Worm (Caenorhabditis elegans) whole organism, L4 larva: Measurements from ENCODE around the gene ndub-5.

Source experiments
- D1046.2 ChIP-seq: fragments of 200-800 bp; sonication (Bioruptor generic); IDR thresholded peaks from 2 replicates; pipeline ENCODE4 v1.3.6; 2022; ENCODE audit warnings: missing genetic modification characterization, missing compliant biosample characterization
- F44E2.7 ChIP-seq: fragments of 200-800 bp; sonication (Bioruptor generic); IDR thresholded peaks from 2 replicates; pipeline ENCODE4 v2.1.2; 2022; ENCODE audit warnings: missing genetic modification characterization, missing compliant biosample characterization
- F49E8.2 ChIP-seq: sonication (generic microtip); optimal IDR thresholded peaks from 2 replicates; lab custom pipeline; 2016; ENCODE audit warnings: missing compliant biosample characterization, mild to moderate bottlenecking, missing genetic modification characterization, borderline replicate concordance
- R02D3.7 ChIP-seq: fragments of 150-350 bp; sonication (generic microtip); optimal IDR thresholded peaks from 3 replicates; lab custom pipeline; 2014; ENCODE audit warnings: missing biosample characterization, missing genetic modification characterization
- Y5F2A.4 ChIP-seq: fragments of 200-800 bp; sonication (Bioruptor generic); optimal IDR thresholded peaks from 2 replicates; lab custom pipeline; 2018; ENCODE audit warnings: mild to moderate bottlenecking, missing genetic modification characterization, missing compliant biosample characterization
- ZK546.5 ChIP-seq, 2 experiments: sonication (generic microtip); optimal IDR thresholded peaks; 2 replicates each; lab custom pipeline; 2017; ENCODE audit warnings: missing biosample characterization in 2 of 2, missing genetic modification characterization in 2 of 2
- aha-1 ChIP-seq: fragments of 150-350 bp; peaks from one replicate; lab custom pipeline; 2014; ENCODE audit warnings: missing biosample characterization, missing genetic modification characterization
- ama-1 ChIP-seq: fragments of 150-350 bp; optimal IDR thresholded peaks from 2 replicates; lab custom pipeline; 2014; ENCODE audit warnings: inconsistent platforms, mixed read lengths
- cey-2 ChIP-seq: sonication (generic microtip); optimal IDR thresholded peaks from 3 replicates; lab custom pipeline; 2017; ENCODE audit warnings: missing genetic modification characterization, mild to moderate bottlenecking, missing compliant biosample characterization, antibody characterized with exemption, borderline replicate concordance; ENCODE audit not compliant: insufficient read depth
- ctbp-1 ChIP-seq: fragments of 200-800 bp; sonication (Bioruptor generic); IDR thresholded peaks from 2 replicates; pipeline ENCODE4 v1.3.6; 2022; ENCODE audit warnings: missing genetic modification reagents, missing genetic modification characterization, missing compliant biosample characterization
- daf-16 ChIP-seq, 3 experiments: sonication (generic microtip); optimal IDR thresholded peaks; 2 replicates each; lab custom pipeline; 2016 to 2017; ENCODE audit warnings: missing genetic modification characterization in 3 of 3, missing genetic modification reagents in 3 of 3, mild to moderate bottlenecking in 2 of 3, missing compliant biosample characterization in 2 of 3, missing biosample characterization in 1 of 3, moderate library complexity in 1 of 3
- daf-8 ChIP-seq: fragments of 200-800 bp; sonication (Bioruptor generic); IDR thresholded peaks from 2 replicates; pipeline ENCODE4 v1.3.6; 2022; ENCODE audit warnings: missing genetic modification characterization, missing compliant biosample characterization
- dmd-8 ChIP-seq: fragments of 200-800 bp; sonication (Bioruptor generic); IDR thresholded peaks from 2 replicates; pipeline ENCODE4 v1.3.6; 2022; ENCODE audit warnings: missing genetic modification characterization, missing compliant biosample characterization
- dpl-1 ChIP-seq: fragments of 150-350 bp; optimal IDR thresholded peaks from 2 replicates; lab custom pipeline; 2014; ENCODE audit warnings: missing biosample characterization, missing genetic modification reagents, missing genetic modification characterization
- fkh-10 ChIP-seq: fragments of 150-350 bp; optimal IDR thresholded peaks from 2 replicates; lab custom pipeline; 2014; ENCODE audit warnings: missing biosample characterization, missing genetic modification reagents, missing genetic modification characterization
- hif-1 ChIP-seq, 2 experiments: sonication (generic microtip); optimal IDR thresholded peaks; 2 replicates each; lab custom pipeline; 2016 to 2017; ENCODE audit warnings: missing compliant biosample characterization in 2 of 2, missing genetic modification characterization in 2 of 2, missing genetic modification reagents in 2 of 2, missing genotype in 2 of 2, mild to moderate bottlenecking in 1 of 2
- hmg-1.1 ChIP-seq: fragments of 200-800 bp; sonication (Bioruptor generic); IDR thresholded peaks from 2 replicates; pipeline ENCODE4 v1.3.6; 2022; ENCODE audit warnings: missing genetic modification reagents, missing genetic modification characterization, missing compliant biosample characterization
- lin-38 ChIP-seq: fragments of 200-800 bp; sonication (Bioruptor generic); IDR thresholded peaks from 2 replicates; pipeline ENCODE4 v1.3.6; 2022; ENCODE audit warnings: missing genetic modification reagents, missing genetic modification characterization, missing compliant biosample characterization
- lin-39 ChIP-seq: fragments of 150-350 bp; optimal IDR thresholded peaks from 2 replicates; lab custom pipeline; 2014; ENCODE audit warnings: missing biosample characterization, missing genetic modification reagents, missing genetic modification characterization
- mxl-3 ChIP-seq: fragments of 200-800 bp; sonication (Bioruptor generic); optimal IDR thresholded peaks from 2 replicates; lab custom pipeline; 2018; ENCODE audit warnings: mild to moderate bottlenecking, missing genetic modification characterization, missing compliant biosample characterization
- nhr-10 ChIP-seq: fragments of 150-350 bp; optimal IDR thresholded peaks from 2 replicates; lab custom pipeline; 2014; ENCODE audit warnings: missing biosample characterization, missing genetic modification characterization
- nhr-111 ChIP-seq: fragments of 200-800 bp; sonication (Bioruptor generic); optimal IDR thresholded peaks from 2 replicates; lab custom pipeline; 2018; ENCODE audit warnings: mild to moderate bottlenecking, missing genetic modification characterization, missing compliant biosample characterization
- nhr-25 ChIP-seq: sonication (generic microtip); optimal IDR thresholded peaks from 2 replicates; lab custom pipeline; 2017; ENCODE audit warnings: missing genetic modification characterization, mild to moderate bottlenecking, missing compliant biosample characterization, antibody characterized with exemption, moderate library complexity, borderline replicate concordance; ENCODE audit not compliant: insufficient read depth
- nhr-42 ChIP-seq: fragments of 200-800 bp; sonication (Bioruptor generic); IDR thresholded peaks from 2 replicates; pipeline ENCODE4 v1.3.6; 2022; ENCODE audit warnings: missing genetic modification characterization, missing compliant biosample characterization
- nhr-48 ChIP-seq: sonication (generic microtip); optimal IDR thresholded peaks from 2 replicates; lab custom pipeline; 2016; ENCODE audit warnings: mild to moderate bottlenecking, missing genetic modification characterization, missing compliant biosample characterization
- nhr-6 ChIP-seq: fragments of 150-350 bp; optimal IDR thresholded peaks from 2 replicates; lab custom pipeline; 2014; ENCODE audit warnings: missing biosample characterization, missing genetic modification characterization
- nhr-76 ChIP-seq: fragments of 150-350 bp; optimal IDR thresholded peaks from 2 replicates; lab custom pipeline; 2014; ENCODE audit warnings: missing biosample characterization, missing genetic modification characterization
- nhr-77 ChIP-seq: fragments of 150-350 bp; optimal IDR thresholded peaks from 2 replicates; lab custom pipeline; 2014; ENCODE audit warnings: missing biosample characterization, missing genetic modification characterization
- php-3 ChIP-seq: fragments of 200-800 bp; sonication (Bioruptor generic); IDR thresholded peaks from 2 replicates; pipeline ENCODE4 v1.3.6; 2022; ENCODE audit warnings: missing genetic modification reagents, missing genetic modification characterization, missing compliant biosample characterization
- pqm-1 ChIP-seq: sonication (generic microtip); optimal IDR thresholded peaks from 2 replicates; lab custom pipeline; 2017; ENCODE audit warnings: missing biosample characterization, missing genetic modification characterization
- rbr-2 ChIP-seq: sonication (generic microtip); optimal IDR thresholded peaks from 2 replicates; lab custom pipeline; 2016; ENCODE audit warnings: missing genotype, missing genetic modification characterization, missing compliant biosample characterization
- sdz-12 ChIP-seq: fragments of 200-800 bp; sonication (Bioruptor generic); optimal IDR thresholded peaks from 2 replicates; lab custom pipeline; 2018; ENCODE audit warnings: mild to moderate bottlenecking, missing genetic modification characterization, missing compliant biosample characterization
- set-16 ChIP-seq: fragments of 200-800 bp; sonication (Bioruptor generic); IDR thresholded peaks from 2 replicates; pipeline ENCODE4 v1.3.6; 2022; ENCODE audit warnings: missing genetic modification reagents, missing genetic modification characterization, missing compliant biosample characterization
- snpc-1.2 ChIP-seq: fragments of 200-800 bp; sonication (Bioruptor generic); IDR thresholded peaks from 2 replicates; pipeline ENCODE4 v1.3.6; 2022; ENCODE audit warnings: missing genetic modification reagents, missing genetic modification characterization, missing compliant biosample characterization
- spr-1 ChIP-seq: sonication (generic microtip); optimal IDR thresholded peaks from 2 replicates; lab custom pipeline; 2016; ENCODE audit warnings: mild to moderate bottlenecking, missing genetic modification characterization, missing compliant biosample characterization
- spr-3 ChIP-seq: fragments of 200-800 bp; sonication (Bioruptor generic); optimal IDR thresholded peaks from 2 replicates; lab custom pipeline; 2018; ENCODE audit warnings: mild to moderate bottlenecking, missing genetic modification characterization, missing compliant biosample characterization
- unc-130 ChIP-seq: sonication (generic microtip); optimal IDR thresholded peaks from 2 replicates; lab custom pipeline; 2016; ENCODE audit warnings: missing genetic modification reagents, missing genetic modification characterization, missing compliant biosample characterization
- unc-62 ChIP-seq, 3 experiments: fragments of 150-350 bp in 1 of 3; sonication (generic microtip); optimal IDR thresholded peaks in 2 of 3; peaks in 1 of 3; 1 replicate in 1 of 3; 2 replicates in 2 of 3; lab custom pipeline; 2014 to 2017; ENCODE audit warnings: missing biosample characterization in 3 of 3, missing genetic modification characterization in 3 of 3, missing genetic modification reagents in 3 of 3, missing genotype in 1 of 3
- vab-7 ChIP-seq: fragments of 200-800 bp; sonication (Bioruptor generic); IDR thresholded peaks from 2 replicates; pipeline ENCODE4 v1.3.6; 2022; ENCODE audit warnings: missing genetic modification reagents, missing genetic modification characterization, missing compliant biosample characterization
- zag-1 ChIP-seq: fragments of 150-350 bp; optimal IDR thresholded peaks from 2 replicates; lab custom pipeline; 2014; ENCODE audit warnings: missing biosample characterization, missing genetic modification characterization
- zfp-3 ChIP-seq: fragments of 200-800 bp; sonication (Bioruptor generic); conservative IDR thresholded peaks from 2 replicates; pipeline ENCODE4 v1.3.6; 2022; ENCODE audit warnings: missing genetic modification reagents, missing genetic modification characterization, missing compliant biosample characterization
- zip-11 ChIP-seq: fragments of 200-800 bp; sonication (Bioruptor generic); IDR thresholded peaks from 2 replicates; pipeline ENCODE4 v1.3.6; 2022; ENCODE audit warnings: missing genetic modification characterization, missing compliant biosample characterization
- zip-2 ChIP-seq: fragments of 150-350 bp; optimal IDR thresholded peaks from 2 replicates; lab custom pipeline; 2014; ENCODE audit warnings: missing biosample characterization, missing genetic modification characterization
- ztf-11 ChIP-seq: fragments of 150-350 bp; optimal IDR thresholded peaks from 2 replicates; lab custom pipeline; 2014; ENCODE audit warnings: missing biosample characterization, missing genetic modification characterization

ndub-5 gene

ce11 chrII:5725094-5725493, 33.9 kb upstream of the ndub-5 start (continued):
- TF ChIP-seq daf-16 (GFP tag; optimal IDR thresholded peaks at IDR 0.05; lab: Kevin White, UChicago) (no peak), daf-16 (tag; optimal IDR thresholded peaks at IDR 0.05; lab: Kevin White, UChicago) (no peak), F44E2.7 (GFP tag; lab: Robert Waterston, UW) (no peak), nhr-10 (tag; lab: Kevin White, UChicago) (no peak), rbr-2 (tag; lab: Kevin White, UChicago) (peak; percentile 84), set-16 (GFP tag; lab: Robert Waterston, UW) (no peak), mxl-3 (GFP tag; lab: Kevin White, UChicago) (no peak), nhr-76 (no peak), R02D3.7 (tag; lab: Kevin White, UChicago) (no peak), hmg-1.1 (GFP tag; lab: Robert Waterston, UW) (peak; percentile 86), aha-1 (tag; lab: Kevin White, UChicago) (peak; percentile 75), nhr-111 (GFP tag; lab: Kevin White, UChicago) (no peak), nhr-48 (no peak), ctbp-1 (peak; percentile 73), lin-38 (GFP tag; lab: Robert Waterston, UW) (no peak), ama-1 (no peak), daf-8 (no peak), D1046.2 (GFP tag; lab: Robert Waterston, UW) (no peak), zag-1 (no peak), Y5F2A.4 (GFP tag; lab: Kevin White, UChicago) (no peak), zip-11 (GFP tag; lab: Robert Waterston, UW) (no peak), fkh-10 (peak; percentile 84), lin-39 (tag; lab: Kevin White, UChicago) (no peak), nhr-77 (tag; lab: Kevin White, UChicago) (no peak), snpc-1.2 (GFP tag; lab: Robert Waterston, UW) (no peak), zfp-3 (GFP tag; lab: Robert Waterston, UW) (no peak), vab-7 (GFP tag; lab: Robert Waterston, UW) (peak; percentile 35; the same call in 1 of the 2 replicates), ZK546.5 (tag; optimal IDR thresholded peaks at IDR 0.05; lab: Kevin White, UChicago) (no peak), nhr-6 (tag; lab: Kevin White, UChicago) (no peak), dpl-1 (peak; percentile 15), ztf-11 (tag; lab: Kevin White, UChicago) (no peak), sdz-12 (no peak), nhr-42 (no peak), unc-130 (GFP tag; lab: Kevin White, UChicago) (no peak), php-3 (GFP tag; lab: Robert Waterston, UW) (no peak), spr-3 (GFP tag; lab: Kevin White, UChicago) (no peak), hif-1 (tag; optimal IDR thresholded peaks at IDR 0.05; lab: Kevin White, UChicago) (peak in 1 of 2 experiments; percentile 37), zip-2 (tag; lab: Kevin White, UChicago) (no peak), cey-2 (tag; lab: Kevin White, UChicago) (no peak), dmd-8 (GFP tag; lab: Robert Waterston, UW) (no peak), F49E8.2 (no peak), pqm-1 (tag; lab: Kevin White, UChicago) (no peak), spr-1 (tag; lab: Kevin White, UChicago) (no peak)

ce11 chrII:5719848-5720247, 28.7 kb upstream of the ndub-5 start, which contains the start of gene damt-1:
Gene damt-1 (plus strand): TSS chrII:5720148.
- TF ChIP-seq nhr-25 (tag; lab: Kevin White, UChicago) (no peak), unc-62 (GFP tag; optimal IDR thresholded peaks at IDR 0.05 in 1 of 2; lab: Kevin White, UChicago) (peak in 1 of 2 experiments; percentile 10), unc-62 (tag; optimal IDR thresholded peaks at IDR 0.05; lab: Kevin White, UChicago) (no peak)
